Worm (Caenorhabditis elegans) whole organism, L4 larva: Measurements from ENCODE around the gene gei-13.

Experiments used
- T26A8.4 ChIP-seq: fragments of 200-800 bp; sonication (Bioruptor generic); IDR thresholded peaks from 2 replicates; pipeline ENCODE4 v1.3.6; 2022; ENCODE audit warnings: missing genetic modification characterization, missing compliant biosample characterization
- Y105C5A.15 ChIP-seq: fragments of 200-800 bp; sonication (Bioruptor generic); IDR thresholded peaks from 2 replicates; pipeline ENCODE4 v1.3.6; 2022; ENCODE audit warnings: missing genetic modification characterization, missing compliant biosample characterization
- Y48G9A.11 ChIP-seq: fragments of 200-800 bp; sonication (Bioruptor generic); IDR thresholded peaks from 2 replicates; pipeline ENCODE4 v1.3.6; 2022; ENCODE audit warnings: missing genetic modification reagents, missing genetic modification characterization, missing compliant biosample characterization
- Y5F2A.4 ChIP-seq: fragments of 200-800 bp; sonication (Bioruptor generic); optimal IDR thresholded peaks from 2 replicates; lab custom pipeline; 2018; ENCODE audit warnings: mild to moderate bottlenecking, missing genetic modification characterization, missing compliant biosample characterization
- ZK546.5 ChIP-seq, 2 experiments: sonication (generic microtip); optimal IDR thresholded peaks; 2 replicates each; lab custom pipeline; 2017; ENCODE audit warnings: missing biosample characterization in 2 of 2, missing genetic modification characterization in 2 of 2
- aha-1 ChIP-seq: fragments of 150-350 bp; peaks from one replicate; lab custom pipeline; 2014; ENCODE audit warnings: missing biosample characterization, missing genetic modification characterization
- aly-2 ChIP-seq: sonication (generic microtip); optimal IDR thresholded peaks from 2 replicates; lab custom pipeline; 2018; ENCODE audit warnings: missing biosample characterization, missing genetic modification characterization
- ama-1 ChIP-seq: fragments of 150-350 bp; optimal IDR thresholded peaks from 2 replicates; lab custom pipeline; 2014; ENCODE audit warnings: inconsistent platforms, mixed read lengths
- attf-4 ChIP-seq: sonication (generic microtip); optimal IDR thresholded peaks from 3 replicates; lab custom pipeline; 2017; ENCODE audit warnings: missing biosample characterization, missing genetic modification characterization
- ceh-32 ChIP-seq: sonication (generic microtip); optimal IDR thresholded peaks from 2 replicates; lab custom pipeline; 2016; ENCODE audit warnings: mild to moderate bottlenecking, missing genetic modification characterization, missing compliant biosample characterization; ENCODE audit not compliant: poor library complexity
- ceh-62 ChIP-seq: sonication (generic microtip); optimal IDR thresholded peaks from 2 replicates; lab custom pipeline; 2017; ENCODE audit warnings: missing biosample characterization, missing genetic modification characterization
- ces-1 ChIP-seq: fragments of 150-350 bp; sonication (generic microtip); optimal IDR thresholded peaks from 4 replicates; lab custom pipeline; 2014; ENCODE audit warnings: missing biosample characterization, missing genetic modification reagents, missing genetic modification characterization
- ctbp-1 ChIP-seq: fragments of 200-800 bp; sonication (Bioruptor generic); IDR thresholded peaks from 2 replicates; pipeline ENCODE4 v1.3.6; 2022; ENCODE audit warnings: missing genetic modification reagents, missing genetic modification characterization, missing compliant biosample characterization
- daf-16 ChIP-seq, 3 experiments: sonication (generic microtip); optimal IDR thresholded peaks; 2 replicates each; lab custom pipeline; 2016 to 2017; ENCODE audit warnings: missing genetic modification characterization in 3 of 3, missing genetic modification reagents in 3 of 3, mild to moderate bottlenecking in 2 of 3, missing compliant biosample characterization in 2 of 3, missing biosample characterization in 1 of 3, moderate library complexity in 1 of 3
- daf-19 ChIP-seq: fragments of 200-800 bp; sonication (Bioruptor generic); conservative IDR thresholded peaks from 2 replicates; pipeline ENCODE4 v1.3.6; 2022; ENCODE audit warnings: missing genetic modification characterization, missing compliant biosample characterization
- dmd-6 ChIP-seq: fragments of 200-800 bp; sonication (Bioruptor generic); IDR thresholded peaks from 2 replicates; pipeline ENCODE4 v1.3.6; 2022; ENCODE audit warnings: missing genetic modification reagents, missing genetic modification characterization, missing compliant biosample characterization
- dve-1 ChIP-seq: sonication (generic microtip); optimal IDR thresholded peaks from 2 replicates; lab custom pipeline; 2017; ENCODE audit warnings: antibody characterized with exemption, mild to moderate bottlenecking, missing genetic modification characterization, missing compliant biosample characterization; ENCODE audit not compliant: insufficient read depth
- egl-43 ChIP-seq: fragments of 200-800 bp; sonication (Bioruptor generic); IDR thresholded peaks from 2 replicates; pipeline ENCODE4 v1.3.6; 2022; ENCODE audit warnings: missing genetic modification reagents, missing genetic modification characterization, missing compliant biosample characterization
- fkh-10 ChIP-seq: fragments of 150-350 bp; optimal IDR thresholded peaks from 2 replicates; lab custom pipeline; 2014; ENCODE audit warnings: missing biosample characterization, missing genetic modification reagents, missing genetic modification characterization
- hlh-30 ChIP-seq: sonication (generic microtip); optimal IDR thresholded peaks from 2 replicates; lab custom pipeline; 2017; ENCODE audit warnings: antibody characterized with exemption, mild to moderate bottlenecking, missing genetic modification characterization, missing compliant biosample characterization; ENCODE audit not compliant: insufficient read depth
- hmg-1.1 ChIP-seq: fragments of 200-800 bp; sonication (Bioruptor generic); IDR thresholded peaks from 2 replicates; pipeline ENCODE4 v1.3.6; 2022; ENCODE audit warnings: missing genetic modification reagents, missing genetic modification characterization, missing compliant biosample characterization
- lin-1 ChIP-seq: fragments of 200-800 bp; sonication (Bioruptor generic); IDR thresholded peaks from 2 replicates; pipeline ENCODE4 v1.3.6; 2022; ENCODE audit warnings: missing genetic modification reagents, missing genetic modification characterization, missing compliant biosample characterization
- lin-15B ChIP-seq: fragments of 150-350 bp; sonication (generic microtip); optimal IDR thresholded peaks from 3 replicates; lab custom pipeline; 2014; ENCODE audit warnings: missing biosample characterization, missing genetic modification characterization
- lin-29 ChIP-seq: fragments of 200-800 bp; sonication (Bioruptor generic); IDR thresholded peaks from 2 replicates; pipeline ENCODE4 v1.3.6; 2022; ENCODE audit warnings: missing genetic modification reagents, missing genetic modification characterization, missing compliant biosample characterization
- lin-38 ChIP-seq: fragments of 200-800 bp; sonication (Bioruptor generic); IDR thresholded peaks from 2 replicates; pipeline ENCODE4 v1.3.6; 2022; ENCODE audit warnings: missing genetic modification reagents, missing genetic modification characterization, missing compliant biosample characterization
- lin-39 ChIP-seq: fragments of 150-350 bp; optimal IDR thresholded peaks from 2 replicates; lab custom pipeline; 2014; ENCODE audit warnings: missing biosample characterization, missing genetic modification reagents, missing genetic modification characterization
- lsy-2 ChIP-seq, 2 experiments: fragments of 150-350 bp in 1 of 2; sonication (generic microtip) in 1 of 2; optimal IDR thresholded peaks; 2 replicates each; lab custom pipeline; 2014 to 2017; ENCODE audit warnings: missing biosample characterization in 2 of 2, missing genetic modification characterization in 2 of 2
- madf-9 ChIP-seq: fragments of 200-800 bp; sonication (Bioruptor generic); conservative IDR thresholded peaks from 2 replicates; pipeline ENCODE4 v1.3.6; 2022; ENCODE audit warnings: missing genetic modification reagents, missing genetic modification characterization, missing compliant biosample characterization
- mep-1 ChIP-seq: fragments of 150-350 bp; sonication (generic microtip); optimal IDR thresholded peaks from 3 replicates; lab custom pipeline; 2014; ENCODE audit warnings: missing biosample characterization, missing genetic modification characterization
- mes-2 ChIP-seq: sonication (generic microtip); optimal IDR thresholded peaks from 2 replicates; lab custom pipeline; 2016; ENCODE audit warnings: missing genotype, mild to moderate bottlenecking, missing genetic modification characterization, missing compliant biosample characterization; ENCODE audit not compliant: poor library complexity, severe bottlenecking
- mxl-3 ChIP-seq: fragments of 200-800 bp; sonication (Bioruptor generic); optimal IDR thresholded peaks from 2 replicates; lab custom pipeline; 2018; ENCODE audit warnings: mild to moderate bottlenecking, missing genetic modification characterization, missing compliant biosample characterization
- nhr-111 ChIP-seq: fragments of 200-800 bp; sonication (Bioruptor generic); optimal IDR thresholded peaks from 2 replicates; lab custom pipeline; 2018; ENCODE audit warnings: mild to moderate bottlenecking, missing genetic modification characterization, missing compliant biosample characterization
- nhr-28 ChIP-seq: fragments of 150-350 bp; optimal IDR thresholded peaks from 2 replicates; lab custom pipeline; 2014; ENCODE audit warnings: missing biosample characterization, missing genetic modification characterization
- nhr-48 ChIP-seq: sonication (generic microtip); optimal IDR thresholded peaks from 2 replicates; lab custom pipeline; 2016; ENCODE audit warnings: mild to moderate bottlenecking, missing genetic modification characterization, missing compliant biosample characterization
- pha-4 ChIP-seq, 2 experiments: fragments of 150-350 bp in 1 of 2; fragments of 200-800 bp in 1 of 2; sonication (Bioruptor generic) in 1 of 2; IDR thresholded peaks in 1 of 2; optimal IDR thresholded peaks in 1 of 2; 2 replicates each; pipeline versions ENCODE4 v1.3.6 to Lab custom; 2014 to 2022; ENCODE audit warnings: missing genetic modification characterization in 2 of 2, missing genetic modification reagents in 2 of 2, missing biosample characterization in 1 of 2, missing compliant biosample characterization in 1 of 2
- php-3 ChIP-seq: fragments of 200-800 bp; sonication (Bioruptor generic); IDR thresholded peaks from 2 replicates; pipeline ENCODE4 v1.3.6; 2022; ENCODE audit warnings: missing genetic modification reagents, missing genetic modification characterization, missing compliant biosample characterization
- rbr-2 ChIP-seq: sonication (generic microtip); optimal IDR thresholded peaks from 2 replicates; lab custom pipeline; 2016; ENCODE audit warnings: missing genotype, missing genetic modification characterization, missing compliant biosample characterization
- saeg-2 ChIP-seq: fragments of 200-800 bp; sonication (Bioruptor generic); IDR thresholded peaks from 2 replicates; pipeline ENCODE4 v1.3.6; 2022; ENCODE audit warnings: missing genetic modification reagents, missing genetic modification characterization, missing compliant biosample characterization
- sdz-12 ChIP-seq: fragments of 200-800 bp; sonication (Bioruptor generic); optimal IDR thresholded peaks from 2 replicates; lab custom pipeline; 2018; ENCODE audit warnings: mild to moderate bottlenecking, missing genetic modification characterization, missing compliant biosample characterization
- set-16 ChIP-seq: fragments of 200-800 bp; sonication (Bioruptor generic); IDR thresholded peaks from 2 replicates; pipeline ENCODE4 v1.3.6; 2022; ENCODE audit warnings: missing genetic modification reagents, missing genetic modification characterization, missing compliant biosample characterization
- skn-1 ChIP-seq: fragments of 150-350 bp; optimal IDR thresholded peaks from 2 replicates; lab custom pipeline; 2014; ENCODE audit warnings: missing biosample characterization, missing genetic modification characterization
- snpc-1.2 ChIP-seq: fragments of 200-800 bp; sonication (Bioruptor generic); IDR thresholded peaks from 2 replicates; pipeline ENCODE4 v1.3.6; 2022; ENCODE audit warnings: missing genetic modification reagents, missing genetic modification characterization, missing compliant biosample characterization
- tra-1 ChIP-seq: fragments of 200-800 bp; sonication (Bioruptor generic); IDR thresholded peaks from 2 replicates; pipeline ENCODE4 v1.3.6; 2022; ENCODE audit warnings: missing genetic modification reagents, missing genetic modification characterization, missing compliant biosample characterization
- unc-130 ChIP-seq: sonication (generic microtip); optimal IDR thresholded peaks from 2 replicates; lab custom pipeline; 2016; ENCODE audit warnings: missing genetic modification reagents, missing genetic modification characterization, missing compliant biosample characterization
- zfp-2 ChIP-seq: sonication (generic microtip); optimal IDR thresholded peaks from 2 replicates; lab custom pipeline; 2016; ENCODE audit warnings: mild to moderate bottlenecking, missing genetic modification characterization, missing compliant biosample characterization

gei-13 gene

ce11 chrIII:9619079-9619761, 17.7 kb downstream of the gei-13 start, which contains the start of gene hlh-11 (continued):
- TF ChIP-seq dmd-6 (peak; percentile 65), hmg-1.1 (GFP tag; lab: Robert Waterston, UW) (peak; percentile 89), daf-19 (GFP tag; lab: Robert Waterston, UW) (no peak), zfp-2 (tag; lab: Kevin White, UChicago) (peak; percentile 35), lsy-2 (tag; optimal IDR thresholded peaks at IDR 0.05; lab: Kevin White, UChicago) (peak; percentile 85 to 90), rbr-2 (tag; lab: Kevin White, UChicago) (peak; percentile 96), attf-4 (tag; lab: Kevin White, UChicago) (no peak)

ce11 chrIII:9617599-9618262, 19.2 kb downstream of the gei-13 start:
- TF ChIP-seq daf-16 (GFP tag; optimal IDR thresholded peaks at IDR 0.05; lab: Kevin White, UChicago) (no peak), daf-16 (tag; optimal IDR thresholded peaks at IDR 0.05; lab: Kevin White, UChicago) (peak; percentile 23), nhr-28 (tag; lab: Kevin White, UChicago) (peak; percentile 61), dve-1 (tag; lab: Kevin White, UChicago) (peak; percentile 50), mes-2 (peak; percentile 14), sdz-12 (GFP tag; lab: Kevin White, UChicago) (no peak), Y48G9A.11 (no peak), hlh-30 (tag; lab: Kevin White, UChicago) (peak; percentile 44), mxl-3 (GFP tag; lab: Kevin White, UChicago) (peak; percentile 23)

ce11 chrIII:9616933-9617332, 20.0 kb downstream of the gei-13 start:
- TF ChIP-seq nhr-48 (tag; lab: Kevin White, UChicago) (no peak), ceh-32 (no peak), pha-4 (GFP tag; IDR thresholded peaks at IDR 0.05; lab: Robert Waterston, UW) (no peak), pha-4 (tag; optimal IDR thresholded peaks at IDR 0.05; lab: Kevin White, UChicago) (no peak), Y105C5A.15 (no peak), unc-130 (GFP tag; lab: Kevin White, UChicago) (peak; percentile 96), egl-43 (GFP tag; lab: Robert Waterston, UW) (no peak), aly-2 (tag; lab: Kevin White, UChicago) (no peak), ceh-62 (no peak), php-3 (GFP tag; lab: Robert Waterston, UW) (no peak), ctbp-1 (no peak), snpc-1.2 (GFP tag; lab: Robert Waterston, UW) (peak; percentile 87), ama-1 (lab: Kevin White, UChicago) (no peak), nhr-111 (GFP tag; lab: Kevin White, UChicago) (no peak), aha-1 (tag; lab: Kevin White, UChicago) (peak; percentile 66), Y48G9A.11 (peak; percentile 94), ZK546.5 (tag; optimal IDR thresholded peaks at IDR 0.05; lab: Kevin White, UChicago) (no peak), skn-1 (no peak), lin-39 (tag; lab: Kevin White, UChicago) (no peak), mep-1 (tag; lab: Kevin White, UChicago) (no peak), lin-29 (GFP tag; lab: Robert Waterston, UW) (no peak), set-16 (GFP tag; lab: Robert Waterston, UW) (no peak), ces-1 (GFP tag; lab: Kevin White, UChicago) (no peak), T26A8.4 (GFP tag; lab: Robert Waterston, UW) (no peak), fkh-10 (no peak), lin-1 (GFP tag; lab: Robert Waterston, UW) (no peak), lin-15B (tag; lab: Kevin White, UChicago) (no peak), lin-38 (GFP tag; lab: Robert Waterston, UW) (peak; percentile 95), Y5F2A.4 (no peak), tra-1 (GFP tag; lab: Robert Waterston, UW) (peak; percentile 37; the same call in 1 of the 2 replicates), saeg-2 (no peak), madf-9 (GFP tag; lab: Robert Waterston, UW) (no peak)
